Worm (Caenorhabditis elegans): ENCODE measurements around the gene F20C5.6.

DNA sequence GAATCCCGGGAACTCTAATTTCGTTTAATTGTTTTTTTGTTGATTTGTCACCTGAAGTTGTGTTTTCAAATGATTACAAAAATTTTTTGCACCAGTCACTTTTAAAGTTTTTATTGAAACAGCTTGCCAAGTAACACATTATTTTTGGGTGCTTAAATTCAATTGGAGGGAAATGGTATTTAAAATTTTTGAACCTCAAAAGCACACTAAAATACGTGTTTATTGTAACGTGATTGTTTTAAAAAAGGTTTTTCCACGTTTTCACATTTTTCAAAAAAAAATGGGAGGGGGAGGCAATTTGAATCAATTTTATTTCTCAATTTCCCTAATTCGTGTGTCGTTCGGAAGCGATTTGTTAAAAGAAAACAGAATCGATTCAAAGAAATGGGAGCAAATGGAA lies 48.1 kb upstream of the F20C5.6 start, which contains the start of gene T28C6.5:
- no peak for TF ChIP-seq ama-1 (optimal IDR thresholded peaks at IDR 0.05)
- no peak for TF ChIP-seq mdl-1 (tag; optimal IDR thresholded peaks at IDR 0.05)
- no peak for TF ChIP-seq snpc-4 (tag; optimal IDR thresholded peaks at IDR 0.05)
- no peak for TF ChIP-seq R02D3.7 (tag; optimal IDR thresholded peaks at IDR 0.05)
